Worm (Caenorhabditis elegans): ENCODE measurements around the gene kgb-2.
"Not testable (repeated sequence)": the region's sequence is repeated elsewhere in the genome, so short reads cannot be mapped to it uniquely, and the experiment has no call there.

DNA sequence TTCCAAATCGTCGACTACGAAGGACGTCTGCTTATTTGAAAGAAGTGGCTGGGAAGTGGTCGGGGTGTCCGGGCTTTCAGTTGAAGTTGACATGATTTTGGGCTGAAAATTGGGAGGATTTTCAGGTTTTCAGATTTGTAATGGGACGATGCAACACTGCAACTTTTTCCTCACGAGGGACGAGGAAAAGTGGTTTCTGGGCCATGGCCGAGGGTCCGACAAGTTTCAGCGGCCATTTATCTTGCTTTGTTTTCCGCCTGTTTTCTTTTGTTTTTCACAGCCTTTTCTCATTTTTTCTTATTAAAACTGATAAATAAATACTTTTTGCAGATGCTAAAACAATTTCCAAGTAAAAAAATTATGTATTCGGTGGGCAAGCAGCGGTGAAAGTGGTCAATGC, 23.8 kb upstream of the kgb-2 start, which contains the start of gene blos-7:
- TF ChIP-seq dao-5, him-1 (tag; optimal IDR thresholded peaks at IDR 0.05): not testable (repeated sequence)

Data from whole organism, L4/young adult.